Worm (Caenorhabditis elegans) whole organism, mixed stage, embryonic: Measurements from ENCODE around the gene W08A12.3.

Source experiments
- M03D4.4 ChIP-seq: sonication (generic microtip); optimal IDR thresholded peaks from 2 replicates; lab custom pipeline; 2017; ENCODE audit warnings: mild to moderate bottlenecking, missing genetic modification characterization, missing compliant biosample characterization
- bed-3 ChIP-seq: fragments of 200-800 bp; sonication (Bioruptor generic); optimal IDR thresholded peaks from 3 replicates; lab custom pipeline; 2018; ENCODE audit warnings: mild to moderate bottlenecking, missing genetic modification characterization, moderate library complexity, missing compliant biosample characterization
- ceh-43 ChIP-seq: fragments of 200-800 bp; sonication (Bioruptor generic); optimal IDR thresholded peaks from 2 replicates; lab custom pipeline; 2018; ENCODE audit warnings: mild to moderate bottlenecking, missing genetic modification characterization, moderate library complexity, missing compliant biosample characterization
- ceh-83 ChIP-seq: fragments of 200-800 bp; sonication (Bioruptor generic); optimal IDR thresholded peaks from 2 replicates; lab custom pipeline; 2018; ENCODE audit warnings: mild to moderate bottlenecking, missing genetic modification characterization, missing compliant biosample characterization
- ces-1 ChIP-seq: fragments of 150-350 bp; optimal IDR thresholded peaks from 2 replicates; lab custom pipeline; 2014; ENCODE audit warnings: missing biosample characterization, missing genetic modification reagents, missing genetic modification characterization
- cnd-1 ChIP-seq: fragments of 200-800 bp; sonication (Bioruptor generic); optimal IDR thresholded peaks from 2 replicates; lab custom pipeline; 2018; ENCODE audit warnings: mild to moderate bottlenecking, missing genetic modification characterization, missing compliant biosample characterization
- drap-1 ChIP-seq: fragments of 200-800 bp; sonication (Bioruptor generic); optimal IDR thresholded peaks from 3 replicates; lab custom pipeline; 2018; ENCODE audit warnings: mild to moderate bottlenecking, missing genetic modification characterization, missing compliant biosample characterization
- elt-1 ChIP-seq: sonication (generic microtip); optimal IDR thresholded peaks from 2 replicates; lab custom pipeline; 2017; ENCODE audit warnings: missing genetic modification characterization, mild to moderate bottlenecking, missing compliant biosample characterization, antibody characterized with exemption, moderate library complexity, borderline replicate concordance; ENCODE audit not compliant: insufficient read depth
- elt-3 ChIP-seq: fragments of 150-350 bp; optimal IDR thresholded peaks from 2 replicates; lab custom pipeline; 2014; ENCODE audit warnings: missing biosample characterization, missing genetic modification characterization
- flh-1 ChIP-seq: fragments of 200-800 bp; sonication (Bioruptor generic); optimal IDR thresholded peaks from 2 replicates; lab custom pipeline; 2018; ENCODE audit warnings: mild to moderate bottlenecking, missing genetic modification characterization, moderate library complexity, missing compliant biosample characterization
- ham-2 ChIP-seq: fragments of 200-800 bp; sonication (Bioruptor generic); optimal IDR thresholded peaks from 2 replicates; lab custom pipeline; 2018; ENCODE audit warnings: mild to moderate bottlenecking, missing genetic modification characterization, missing compliant biosample characterization
- hlh-1 ChIP-seq: fragments of 150-350 bp; optimal IDR thresholded peaks from 2 replicates; lab custom pipeline; 2014; ENCODE audit warnings: missing biosample characterization, missing genetic modification reagents, missing genetic modification characterization
- lin-13 ChIP-seq: fragments of 150-350 bp; optimal IDR thresholded peaks from 2 replicates; lab custom pipeline; 2014; ENCODE audit warnings: missing biosample characterization, missing genetic modification characterization
- lin-32 ChIP-seq: fragments of 200-800 bp; sonication (Bioruptor generic); optimal IDR thresholded peaks from 2 replicates; lab custom pipeline; 2018; ENCODE audit warnings: mild to moderate bottlenecking, missing genetic modification characterization, missing compliant biosample characterization
- lsy-2 ChIP-seq: fragments of 150-350 bp; optimal IDR thresholded peaks from 2 replicates; lab custom pipeline; 2014; ENCODE audit warnings: missing biosample characterization, missing genetic modification characterization
- mab-5 ChIP-seq: fragments of 150-350 bp; optimal IDR thresholded peaks from 2 replicates; lab custom pipeline; 2014; ENCODE audit warnings: missing biosample characterization, missing genetic modification characterization
- mep-1 ChIP-seq: fragments of 150-350 bp; optimal IDR thresholded peaks from 2 replicates; lab custom pipeline; 2017; ENCODE audit warnings: missing biosample characterization, missing genetic modification reagents, missing genetic modification characterization, inconsistent platforms
- mls-2 ChIP-seq: sonication (generic microtip); optimal IDR thresholded peaks from 2 replicates; lab custom pipeline; 2016; ENCODE audit warnings: mild to moderate bottlenecking, missing genetic modification characterization, moderate library complexity, missing compliant biosample characterization
- nhr-12 ChIP-seq: fragments of 150-350 bp; optimal IDR thresholded peaks from 2 replicates; lab custom pipeline; 2014; ENCODE audit warnings: missing biosample characterization, missing genetic modification characterization
- nhr-2 ChIP-seq: fragments of 150-350 bp; optimal IDR thresholded peaks from 2 replicates; lab custom pipeline; 2014; ENCODE audit warnings: missing biosample characterization, missing genetic modification characterization
- nhr-237 ChIP-seq: fragments of 150-350 bp; optimal IDR thresholded peaks from 2 replicates; lab custom pipeline; 2014; ENCODE audit warnings: missing biosample characterization, missing genetic modification characterization
- nhr-76 ChIP-seq: sonication (generic microtip); optimal IDR thresholded peaks from 2 replicates; lab custom pipeline; 2017; ENCODE audit warnings: missing biosample characterization, missing genetic modification characterization
- pha-4 ChIP-seq: fragments of 150-350 bp; optimal IDR thresholded peaks from 2 replicates; lab custom pipeline; 2018; ENCODE audit warnings: missing biosample characterization, missing genetic modification reagents, missing genetic modification characterization
- sem-2 ChIP-seq: fragments of 200-800 bp; sonication (Bioruptor generic); optimal IDR thresholded peaks from 2 replicates; lab custom pipeline; 2018; ENCODE audit warnings: mild to moderate bottlenecking, missing genetic modification characterization, missing compliant biosample characterization
- snpc-4 ChIP-seq: fragments of 150-350 bp; optimal IDR thresholded peaks from 2 replicates; lab custom pipeline; 2014; ENCODE audit warnings: missing biosample characterization, missing genetic modification characterization
- sptf-1 ChIP-seq: sonication (generic microtip); optimal IDR thresholded peaks from 2 replicates; lab custom pipeline; 2017; ENCODE audit warnings: mild to moderate bottlenecking, missing genetic modification characterization, moderate library complexity, missing compliant biosample characterization
- tbx-8 ChIP-seq: fragments of 200-800 bp; sonication (Bioruptor generic); optimal IDR thresholded peaks from 2 replicates; lab custom pipeline; 2018; ENCODE audit warnings: mild to moderate bottlenecking, missing genetic modification characterization, moderate library complexity, missing compliant biosample characterization
- unc-62 ChIP-seq: fragments of 150-350 bp; optimal IDR thresholded peaks from 2 replicates; lab custom pipeline; 2014; ENCODE audit warnings: missing biosample characterization, missing genetic modification reagents, missing genetic modification characterization
- zip-8 ChIP-seq: fragments of 150-350 bp; optimal IDR thresholded peaks from 2 replicates; lab custom pipeline; 2014; ENCODE audit warnings: missing biosample characterization, missing genetic modification characterization

W08A12.3 gene

DNA sequence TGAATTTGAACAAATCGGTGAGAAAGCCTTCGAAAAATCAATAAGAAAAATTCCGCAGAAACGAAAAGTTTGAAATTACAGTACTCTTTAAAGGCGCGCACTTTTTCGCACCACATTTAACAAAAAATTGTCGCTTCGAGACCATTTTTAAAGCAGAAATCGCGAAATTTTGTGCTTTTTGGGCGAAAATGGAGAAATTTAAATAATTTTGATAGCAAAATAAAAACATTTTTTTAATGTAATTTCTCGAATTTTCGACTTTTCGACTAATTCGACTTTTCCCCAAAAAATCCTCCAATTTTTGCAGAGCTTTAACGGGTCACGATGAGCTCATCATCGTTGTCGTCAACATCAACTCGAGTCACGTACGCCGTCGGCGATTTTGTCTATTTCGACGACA is 22.0 kb downstream of the W08A12.3 start, which contains the start of gene lin-40:
Gene lin-40 (plus strand): TSS at position 301 of the 400 bp plus-strand sequence.
- TF ChIP-seq sem-2 (GFP tag; lab: Kevin White, UChicago) (no peak), M03D4.4 (no peak), lsy-2 (tag; lab: Kevin White, UChicago) (no peak), sptf-1 (tag; lab: Kevin White, UChicago) (no peak), snpc-4 (tag; lab: Kevin White, UChicago) (no peak), hlh-1 (tag; lab: Kevin White, UChicago) (no peak), bed-3 (GFP tag; lab: Kevin White, UChicago) (no peak)

DNA sequence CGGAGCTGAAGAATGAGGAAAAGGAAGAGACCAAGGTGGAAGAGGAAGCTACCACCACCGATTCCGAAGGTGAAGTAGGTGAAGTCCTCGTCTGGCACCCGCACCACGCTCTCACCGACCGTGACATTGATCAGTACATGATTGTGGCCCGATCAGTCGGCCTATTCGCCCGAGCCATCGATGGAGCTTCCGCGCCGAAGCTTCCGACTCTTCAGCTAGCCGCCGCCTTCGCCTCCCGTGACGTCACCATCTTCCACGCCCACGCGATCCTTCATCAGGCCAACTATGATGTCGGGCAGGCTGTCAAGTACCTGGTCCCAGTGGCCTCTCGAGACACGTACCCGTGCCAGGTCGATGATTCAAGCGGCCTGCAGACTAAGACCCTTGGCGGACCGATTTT is 23.5 kb downstream of the W08A12.3 start:
- no peak for TF ChIP-seq flh-1
- TF ChIP-seq mab-5 (tag; lab: Kevin White, UChicago), result no peak
- TF ChIP-seq ceh-83 (GFP tag; lab: Kevin White, UChicago), result no peak
- TF ChIP-seq cnd-1 (tag; lab: Kevin White, UChicago), result no peak

DNA sequence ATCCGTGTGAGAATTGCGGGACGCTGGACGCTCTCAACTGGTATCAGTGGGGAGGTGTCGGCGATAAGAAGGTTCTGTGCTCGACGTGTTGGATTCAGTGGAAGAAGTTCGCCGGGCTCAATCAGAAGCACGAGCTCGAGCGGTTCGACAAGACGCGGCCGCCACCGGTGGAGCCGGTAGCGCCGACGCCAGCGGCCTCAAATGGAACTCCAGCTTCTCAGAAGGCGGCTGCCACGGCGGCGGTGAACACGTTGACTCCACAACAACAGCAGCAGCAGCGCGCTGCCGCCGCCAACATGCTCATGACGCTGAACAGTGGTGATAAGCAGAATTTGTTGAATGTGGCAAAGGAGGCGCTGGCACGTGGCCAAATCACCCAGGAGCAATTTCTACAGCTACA is 24.2 kb downstream of the W08A12.3 start:
- TF ChIP-seq zip-8, result no peak
- no peak for TF ChIP-seq mls-2 (tag; lab: Kevin White, UChicago)
- TF ChIP-seq lin-13, result no peak
- no peak for TF ChIP-seq ceh-83 (GFP tag; lab: Kevin White, UChicago)

- TF ChIP-seq nhr-76 (tag; lab: Kevin White, UChicago) (no peak), drap-1 (no peak), mep-1 (no peak), mab-5 (tag; lab: Kevin White, UChicago) (no peak), flh-1 (no peak)
These were observed 28.9 kb downstream of the W08A12.3 start for ce11 chrV:3711544-3711943.

DNA sequence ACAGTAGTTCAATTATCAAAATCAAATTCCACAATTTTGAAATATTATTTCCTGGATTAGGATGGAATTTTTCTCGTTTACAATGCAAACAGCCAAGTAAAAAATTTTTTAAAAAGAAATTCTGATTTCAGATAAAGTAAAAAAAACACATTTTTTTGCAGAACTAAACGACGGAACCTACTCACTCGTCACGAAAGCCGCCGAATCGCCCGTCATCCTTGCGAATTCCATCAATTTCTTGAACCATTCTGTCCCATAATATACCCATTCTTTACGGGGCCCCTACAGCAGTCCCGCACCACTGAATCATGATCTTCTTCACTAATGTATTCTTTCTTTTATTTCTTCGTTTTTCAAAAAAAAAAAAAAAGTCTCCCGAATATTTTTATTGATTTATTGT is 29.5 kb downstream of the W08A12.3 start:
- TF ChIP-seq lsy-2 (tag; lab: Kevin White, UChicago) (no peak), mep-1 (no peak), mab-5 (tag; lab: Kevin White, UChicago) (no peak), snpc-4 (tag; lab: Kevin White, UChicago) (no peak), nhr-237 (tag; lab: Kevin White, UChicago) (no peak), tbx-8 (GFP tag; lab: Kevin White, UChicago) (no peak), nhr-2 (tag; lab: Kevin White, UChicago) (no peak)
- TF ChIP-seq, all 35 proteins: peak for 0

ce11 chrV:3712955-3713354 is 30.3 kb downstream of the W08A12.3 start:
- TF ChIP-seq unc-62 (GFP tag; lab: Kevin White, UChicago) (no peak), lin-13 (no peak), lin-32 (GFP tag; lab: Kevin White, UChicago) (no peak), sptf-1 (tag; lab: Kevin White, UChicago) (no peak), elt-3 (tag; lab: Kevin White, UChicago) (no peak), ceh-83 (GFP tag; lab: Kevin White, UChicago) (no peak), tbx-8 (GFP tag; lab: Kevin White, UChicago) (no peak), mab-5 (tag; lab: Kevin White, UChicago) (no peak), ham-2 (no peak), ces-1 (no peak), mep-1 (no peak), bed-3 (GFP tag; lab: Kevin White, UChicago) (no peak), flh-1 (no peak), nhr-237 (tag; lab: Kevin White, UChicago) (no peak), ceh-43 (no peak), pha-4 (no peak), elt-1 (tag; lab: Kevin White, UChicago) (no peak), nhr-12 (tag; lab: Kevin White, UChicago) (no peak), nhr-2 (tag; lab: Kevin White, UChicago) (no peak), snpc-4 (tag; lab: Kevin White, UChicago) (no peak)
